Worm (Caenorhabditis elegans) whole organism, young adult: ENCODE measurements around the gene T01B4.3.

Experiments used
- B0261.1 ChIP-seq: sonication (generic microtip); optimal IDR thresholded peaks from 2 replicates; lab custom pipeline; 2016; ENCODE audit warnings: mild to moderate bottlenecking, missing genetic modification characterization, moderate library complexity, missing compliant biosample characterization
- B0336.3 ChIP-seq: fragments of 200-800 bp; sonication (Bioruptor generic); IDR thresholded peaks from 2 replicates; pipeline ENCODE4 v1.3.6; 2022; ENCODE audit warnings: missing genetic modification characterization, missing compliant biosample characterization
- F10E7.11 ChIP-seq: sonication (generic microtip); optimal IDR thresholded peaks from 2 replicates; lab custom pipeline; 2017; ENCODE audit warnings: mild to moderate bottlenecking, missing genetic modification characterization, moderate library complexity, missing compliant biosample characterization
- F22D6.2 ChIP-seq: sonication (generic microtip); optimal IDR thresholded peaks from 2 replicates; lab custom pipeline; 2016; ENCODE audit warnings: mild to moderate bottlenecking, missing genetic modification characterization, missing compliant biosample characterization
- F33H1.4 ChIP-seq: fragments of 200-800 bp; sonication (Bioruptor generic); IDR thresholded peaks from 2 replicates; pipeline ENCODE4 v1.3.6; 2022; ENCODE audit warnings: missing genetic modification reagents, missing genetic modification characterization, missing compliant biosample characterization
- K11D2.4 ChIP-seq: fragments of 200-800 bp; sonication (Bioruptor generic); IDR thresholded peaks from 2 replicates; pipeline ENCODE4 v1.3.6; 2022; ENCODE audit warnings: missing genetic modification reagents, missing genetic modification characterization, missing compliant biosample characterization
- K12H6.12 ChIP-seq: fragments of 200-800 bp; sonication (Bioruptor generic); optimal IDR thresholded peaks from 2 replicates; lab custom pipeline; 2018; ENCODE audit warnings: mild to moderate bottlenecking, missing genetic modification characterization, missing compliant biosample characterization
- Y53F4B.3 ChIP-seq: fragments of 200-800 bp; sonication (Bioruptor generic); IDR thresholded peaks from 2 replicates; pipeline ENCODE4 v1.3.6; 2022; ENCODE audit warnings: missing genetic modification reagents, missing genetic modification characterization, missing compliant biosample characterization
- ama-1 ChIP-seq, 3 experiments: fragments of 150-350 bp in 1 of 3; sonication (generic microtip) in 2 of 3; optimal IDR thresholded peaks; 2 replicates each; lab custom pipeline; 2014 to 2018; ENCODE audit warnings: missing biosample characterization in 2 of 3, missing genetic modification characterization in 2 of 3, missing genetic modification reagents in 2 of 3
- aptf-2 ChIP-seq: fragments of 200-800 bp; sonication (Bioruptor generic); conservative IDR thresholded peaks from 2 replicates; pipeline ENCODE4 v1.3.6; 2022; ENCODE audit warnings: missing genetic modification reagents, missing genetic modification characterization, missing compliant biosample characterization
- atf-7 ChIP-seq: sonication (generic microtip); optimal IDR thresholded peaks from 2 replicates; lab custom pipeline; 2017; ENCODE audit warnings: mild to moderate bottlenecking, missing genetic modification characterization, missing compliant biosample characterization
- bed-1 ChIP-seq: fragments of 200-800 bp; sonication (Bioruptor generic); IDR thresholded peaks from 2 replicates; pipeline ENCODE4 v1.3.6; 2022; ENCODE audit warnings: missing genetic modification reagents, missing genetic modification characterization, missing compliant biosample characterization
- bed-2 ChIP-seq: fragments of 200-800 bp; sonication (Bioruptor generic); IDR thresholded peaks from 2 replicates; pipeline ENCODE4 v1.3.6; 2022; ENCODE audit warnings: missing genetic modification reagents, missing genetic modification characterization, missing compliant biosample characterization
- cebp-1 ChIP-seq, 2 experiments: fragments of 200-800 bp in 1 of 2; sonication (Bioruptor generic) in 1 of 2; sonication (generic microtip) in 1 of 2; IDR thresholded peaks in 1 of 2; optimal IDR thresholded peaks in 1 of 2; 2 replicates each; pipeline versions ENCODE4 v1.3.6 to Lab custom; 2017 to 2022; ENCODE audit warnings: missing compliant biosample characterization in 2 of 2, missing genetic modification characterization in 2 of 2, mild to moderate bottlenecking in 1 of 2, missing genetic modification reagents in 1 of 2, moderate library complexity in 1 of 2
- ceh-27 ChIP-seq: fragments of 200-800 bp; sonication (Bioruptor generic); optimal IDR thresholded peaks from 2 replicates; lab custom pipeline; 2018; ENCODE audit warnings: mild to moderate bottlenecking, missing genetic modification characterization, moderate library complexity, missing compliant biosample characterization
- ceh-58 ChIP-seq: fragments of 200-800 bp; sonication (Bioruptor generic); IDR thresholded peaks from 2 replicates; pipeline ENCODE4 v1.3.6; 2022; ENCODE audit warnings: missing genetic modification characterization, missing compliant biosample characterization
- ceh-91 ChIP-seq: fragments of 200-800 bp; sonication (Bioruptor generic); IDR thresholded peaks from 2 replicates; pipeline ENCODE4 v1.3.6; 2022; ENCODE audit warnings: missing genetic modification reagents, missing genetic modification characterization, missing compliant biosample characterization
- dpl-1 ChIP-seq: fragments of 150-350 bp; optimal IDR thresholded peaks from 2 replicates; lab custom pipeline; 2014; ENCODE audit warnings: missing biosample characterization, missing genetic modification reagents, missing genetic modification characterization
- egl-18 ChIP-seq: fragments of 200-800 bp; sonication (Bioruptor generic); IDR thresholded peaks from 2 replicates; pipeline ENCODE4 v1.3.6; 2022; ENCODE audit warnings: missing genetic modification reagents, missing genetic modification characterization, missing compliant biosample characterization
- gei-17 ChIP-seq: fragments of 200-800 bp; sonication (Bioruptor generic); optimal IDR thresholded peaks from 2 replicates; lab custom pipeline; 2018; ENCODE audit warnings: mild to moderate bottlenecking, missing genetic modification characterization, missing compliant biosample characterization
- hmg-1.2 ChIP-seq: fragments of 200-800 bp; sonication (Bioruptor generic); IDR thresholded peaks from 2 replicates; pipeline ENCODE4 v1.3.6; 2022; ENCODE audit warnings: missing genetic modification reagents, missing genetic modification characterization, missing compliant biosample characterization
- let-607 ChIP-seq, 2 experiments: fragments of 200-800 bp in 1 of 2; sonication (Bioruptor generic) in 1 of 2; sonication (generic microtip) in 1 of 2; optimal IDR thresholded peaks; 2 replicates each; lab custom pipeline; 2016 to 2018; ENCODE audit warnings: mild to moderate bottlenecking in 2 of 2, missing compliant biosample characterization in 2 of 2, missing genetic modification characterization in 2 of 2, moderate library complexity in 2 of 2, missing genotype in 1 of 2
- lin-26 ChIP-seq: fragments of 200-800 bp; sonication (Bioruptor generic); IDR thresholded peaks from 2 replicates; pipeline ENCODE4 v1.3.6; 2022; ENCODE audit warnings: missing genetic modification reagents, missing genetic modification characterization, missing compliant biosample characterization
- lin-40 ChIP-seq: sonication (generic microtip); optimal IDR thresholded peaks from 2 replicates; lab custom pipeline; 2016; ENCODE audit warnings: missing genetic modification characterization, mild to moderate bottlenecking, missing compliant biosample characterization, missing genotype, missing genetic modification reagents
- lir-1 ChIP-seq: fragments of 200-800 bp; sonication (Bioruptor generic); conservative IDR thresholded peaks from 2 replicates; pipeline ENCODE4 v1.3.6; 2022; ENCODE audit warnings: missing genetic modification reagents, missing genetic modification characterization, missing compliant biosample characterization
- mel-28 ChIP-seq: sonication (generic microtip); optimal IDR thresholded peaks from 2 replicates; lab custom pipeline; 2016; ENCODE audit warnings: borderline replicate concordance, mild to moderate bottlenecking, missing genetic modification characterization, missing compliant biosample characterization
- nfya-1 ChIP-seq: sonication (generic microtip); optimal IDR thresholded peaks from 2 replicates; lab custom pipeline; 2017; ENCODE audit warnings: antibody characterized with exemption, missing compliant biosample characterization, missing genetic modification characterization, borderline replicate concordance; ENCODE audit not compliant: insufficient read depth
- nhr-80 ChIP-seq: sonication (generic microtip); optimal IDR thresholded peaks from 2 replicates; lab custom pipeline; 2016; ENCODE audit warnings: missing genetic modification characterization, missing compliant biosample characterization
- pbrm-1 ChIP-seq: fragments of 200-800 bp; sonication (Bioruptor generic); IDR thresholded peaks from 2 replicates; pipeline ENCODE4 v1.3.6; 2022; ENCODE audit warnings: missing genetic modification reagents, missing genetic modification characterization, missing compliant biosample characterization
- pha-4 ChIP-seq: fragments of 150-350 bp; sonication (generic microtip); optimal IDR thresholded peaks from 2 replicates; lab custom pipeline; 2014; ENCODE audit warnings: missing biosample characterization, missing genetic modification reagents, missing genetic modification characterization
- rec-8 ChIP-seq, 2 experiments: sonication (generic microtip); optimal IDR thresholded peaks; 2 replicates each; lab custom pipeline; 2016; ENCODE audit warnings: mild to moderate bottlenecking in 2 of 2, missing genetic modification characterization in 2 of 2, missing genetic modification reagents in 2 of 2, missing genotype in 2 of 2, missing biosample characterization in 1 of 2, missing compliant biosample characterization in 1 of 2, moderate library complexity in 1 of 2
- snpc-1.1 ChIP-seq: sonication (generic microtip); optimal IDR thresholded peaks from 2 replicates; lab custom pipeline; 2017; ENCODE audit warnings: missing genetic modification characterization, mild to moderate bottlenecking, missing compliant biosample characterization, antibody characterized with exemption, moderate library complexity, missing genotype, missing genetic modification reagents; ENCODE audit not compliant: insufficient read depth
- snpc-4 ChIP-seq, 5 experiments: fragments of 150-350 bp in 1 of 5; sonication (generic microtip) in 4 of 5; optimal IDR thresholded peaks; 2 replicates each; lab custom pipeline; 2014 to 2018; ENCODE audit warnings: missing genetic modification characterization in 5 of 5, missing biosample characterization in 3 of 5, antibody characterized with exemption in 2 of 5, mild to moderate bottlenecking in 2 of 5, missing compliant biosample characterization in 2 of 5, missing genotype in 2 of 5, moderate library complexity in 2 of 5, missing genetic modification reagents in 1 of 5
- somi-1 ChIP-seq: fragments of 200-800 bp; sonication (Bioruptor generic); optimal IDR thresholded peaks from 2 replicates; lab custom pipeline; 2018; ENCODE audit warnings: mild to moderate bottlenecking, missing genetic modification characterization, missing compliant biosample characterization
- tlf-1 ChIP-seq: fragments of 200-800 bp; sonication (Bioruptor generic); optimal IDR thresholded peaks from 2 replicates; lab custom pipeline; 2018; ENCODE audit warnings: mild to moderate bottlenecking, missing genetic modification characterization, missing compliant biosample characterization
- unc-62 ChIP-seq: fragments of 150-350 bp; optimal IDR thresholded peaks from 2 replicates; lab custom pipeline; 2014; ENCODE audit warnings: missing biosample characterization, missing genetic modification reagents, missing genetic modification characterization
- zfh-2 ChIP-seq: fragments of 200-800 bp; sonication (Bioruptor generic); conservative IDR thresholded peaks from 2 replicates; pipeline ENCODE4 v1.3.6; 2022; ENCODE audit warnings: missing genetic modification reagents, missing genetic modification characterization, missing compliant biosample characterization
- ztf-25 ChIP-seq: fragments of 200-800 bp; sonication (Bioruptor generic); IDR thresholded peaks from 2 replicates; pipeline ENCODE4 v1.3.6; 2022; ENCODE audit warnings: missing genetic modification reagents, missing genetic modification characterization, missing compliant biosample characterization
- ztf-3 ChIP-seq: fragments of 200-800 bp; sonication (Bioruptor generic); optimal IDR thresholded peaks from 2 replicates; lab custom pipeline; 2018; ENCODE audit warnings: mild to moderate bottlenecking, missing genetic modification characterization, missing compliant biosample characterization

Gene T01B4.3

ce11 chrX:16349019-16349418, 31.5 kb upstream of the T01B4.3 start (continued):
- TF ChIP-seq bed-1 (GFP tag; lab: Robert Waterston, UW) (no peak), snpc-1.1 (tag; lab: Kevin White, UChicago) (no peak), cebp-1 (GFP tag; IDR thresholded peaks at IDR 0.05; lab: Robert Waterston, UW) (no peak), cebp-1 (tag; optimal IDR thresholded peaks at IDR 0.05; lab: Kevin White, UChicago) (peak; percentile 40), atf-7 (tag; lab: Kevin White, UChicago) (peak; percentile 24), mel-28 (tag; lab: Kevin White, UChicago) (no peak), Y53F4B.3 (GFP tag; lab: Robert Waterston, UW) (no peak), egl-18 (no peak), pbrm-1 (no peak), ceh-58 (GFP tag; lab: Robert Waterston, UW) (no peak), K12H6.12 (tag; lab: Kevin White, UChicago) (no peak), K11D2.4 (no peak), ama-1 (optimal IDR thresholded peaks at IDR 0.05; lab: Kevin White, UChicago) (no peak), ama-1 (GFP tag; optimal IDR thresholded peaks at IDR 0.05; lab: Kevin White, UChicago) (no peak), tlf-1 (GFP tag; lab: Kevin White, UChicago) (no peak), lin-26 (no peak), snpc-4 (GFP tag; optimal IDR thresholded peaks at IDR 0.05; lab: Kevin White, UChicago) (no peak), snpc-4 (tag; optimal IDR thresholded peaks at IDR 0.05; lab: Kevin White, UChicago) (peak in 1 of 4 experiments; percentile 14), hmg-1.2 (GFP tag; lab: Robert Waterston, UW) (0 out of 2 replicates have a peak, but pooled peaks have one; percentile 10), unc-62 (GFP tag; lab: Kevin White, UChicago) (no peak)

- TF ChIP-seq aptf-2 (GFP tag; lab: Robert Waterston, UW) = no peak
- TF ChIP-seq pha-4 (tag; lab: Kevin White, UChicago) = no peak
- no peak for TF ChIP-seq ztf-3
- peak; percentile 78 for TF ChIP-seq nhr-80
- no peak for TF ChIP-seq somi-1 (GFP tag; lab: Kevin White, UChicago)
- peak in 1 of 2 experiments; percentile 16 for TF ChIP-seq let-607 (tag; optimal IDR thresholded peaks at IDR 0.05; lab: Kevin White, UChicago)
- TF ChIP-seq atf-7 (tag; lab: Kevin White, UChicago) = peak; percentile 28
- TF ChIP-seq snpc-4 (GFP tag; optimal IDR thresholded peaks at IDR 0.05; lab: Kevin White, UChicago) = no peak
- peak in 2 of 4 experiments; percentile 55 to 77 for TF ChIP-seq snpc-4 (tag; optimal IDR thresholded peaks at IDR 0.05; lab: Kevin White, UChicago)
Measured at ce11 chrX:16346212-16346883, 28.8 kb upstream of the T01B4.3 start.

ce11 chrX:16345296-16345695, 27.8 kb upstream of the T01B4.3 start:
- TF ChIP-seq rec-8 (tag; optimal IDR thresholded peaks at IDR 0.05; lab: Kevin White, UChicago) (no peak), lir-1 (no peak), lin-40 (tag; lab: Kevin White, UChicago) (no peak), gei-17 (no peak), dpl-1 (GFP tag; lab: Kevin White, UChicago) (no peak), F33H1.4 (GFP tag; lab: Robert Waterston, UW) (no peak), pbrm-1 (no peak), ztf-25 (GFP tag; lab: Robert Waterston, UW) (no peak), zfh-2 (GFP tag; lab: Robert Waterston, UW) (no peak), B0261.1 (tag; lab: Kevin White, UChicago) (no peak), ceh-27 (GFP tag; lab: Kevin White, UChicago) (no peak), nfya-1 (tag; lab: Kevin White, UChicago) (no peak), bed-2 (GFP tag; lab: Robert Waterston, UW) (no peak), ceh-91 (GFP tag; lab: Robert Waterston, UW) (no peak), F10E7.11 (tag; lab: Kevin White, UChicago) (no peak), B0336.3 (no peak), let-607 (tag; optimal IDR thresholded peaks at IDR 0.05; lab: Kevin White, UChicago) (no peak), egl-18 (no peak), F22D6.2 (tag; lab: Kevin White, UChicago) (no peak)
